Worm (Caenorhabditis elegans): ENCODE measurements around the gene rga-1.

- TF ChIP-seq fkh-10 (GFP tag; optimal IDR thresholded peaks at IDR 0.05) (no peak), npax-4 (tag; optimal IDR thresholded peaks at IDR 0.05) (no peak), ama-1 (optimal IDR thresholded peaks at IDR 0.05) (no peak), ets-4 (tag; optimal IDR thresholded peaks at IDR 0.05) (no peak), nhr-11 (tag; optimal IDR thresholded peaks at IDR 0.05) (no peak), ceh-6 (GFP tag; optimal IDR thresholded peaks at IDR 0.05) (no peak), K09A11.1 (tag; optimal IDR thresholded peaks at IDR 0.05; ENCODE audit: insufficient read depth) (no peak), nfya-1 (tag; optimal IDR thresholded peaks at IDR 0.05) (no peak), T23F11.4 (GFP tag; optimal IDR thresholded peaks at IDR 0.05) (no peak), elt-2 (tag; optimal IDR thresholded peaks at IDR 0.05) (no peak)
Measured at ce11 chrII:11451738-11452137, 13.0 kb upstream of the rga-1 start.
